Fruit fly (Drosophila melanogaster): ENCODE results near the gene ems.

Gene ems

dm6 chr3R:13874866-13875417 is 26.7 kb upstream of the ems start, which contains the start of gene E5 (continued):
- no peak for TF ChIP-seq D (optimal IDR thresholded peaks at IDR 0.05)
- TF ChIP-seq D (GFP tag; optimal IDR thresholded peaks at IDR 0.05) = no peak
- TF ChIP-seq CG7372 (GFP tag; IDR thresholded peaks at IDR 0.05) = no peak
- no peak for TF ChIP-seq CG9932 (GFP tag; IDR thresholded peaks at IDR 0.05)
- no peak for TF ChIP-seq Eip74EF (GFP tag; optimal IDR thresholded peaks at IDR 0.05)
- TF ChIP-seq CG3065 (GFP tag; optimal IDR thresholded peaks at IDR 0.05) = no peak
- no peak for TF ChIP-seq CG12659 (GFP tag; optimal IDR thresholded peaks at IDR 0.05)
- no peak for TF ChIP-seq Ada2b (GFP tag; IDR thresholded peaks at IDR 0.05)
- no peak for TF ChIP-seq dmrt99B (tag; optimal IDR thresholded peaks at IDR 0.05)
- TF ChIP-seq CG7839 (tag; optimal IDR thresholded peaks at IDR 0.05) = no peak
- no peak for TF ChIP-seq CG14014 (GFP tag; IDR thresholded peaks at IDR 0.05)
- TF ChIP-seq HmgD (GFP tag; optimal IDR thresholded peaks at IDR 0.05) = peak; percentile 19
- TF ChIP-seq CTCF (GFP tag; optimal IDR thresholded peaks at IDR 0.05) = no peak
- no peak for TF ChIP-seq CG4404 (GFP tag; IDR thresholded peaks at IDR 0.05)
- TF ChIP-seq HHEX (GFP tag; optimal IDR thresholded peaks at IDR 0.05) = no peak
- no peak for TF ChIP-seq luna (GFP tag; optimal IDR thresholded peaks at IDR 0.05)
- TF ChIP-seq jing (GFP tag; optimal IDR thresholded peaks at IDR 0.05) = peak; percentile 49
- no peak for TF ChIP-seq CG4820 (GFP tag; optimal IDR thresholded peaks at IDR 0.05)
- TF ChIP-seq CG8924 (tag; optimal IDR thresholded peaks at IDR 0.05) = no peak
- TF ChIP-seq dm (GFP tag; optimal IDR thresholded peaks at IDR 0.05) = no peak
- TF ChIP-seq Scr (GFP tag; IDR thresholded peaks at IDR 0.05; ENCODE audit: partially characterized antibody) = peak; percentile 24; the same call in 1 of the 2 replicates
- TF ChIP-seq p53 (GFP tag; optimal IDR thresholded peaks at IDR 0.05) = no peak
- 0 out of 2 replicates have a peak, but pooled peaks have one; percentile 10 for TF ChIP-seq MBD-R2 (GFP tag; IDR thresholded peaks at IDR 0.05)
- no peak for TF ChIP-seq usp (GFP tag; optimal IDR thresholded peaks at IDR 0.05)
- TF ChIP-seq stc (GFP tag; IDR thresholded peaks at IDR 0.05) = no peak
- no peak for TF ChIP-seq CG13894 (tag; optimal IDR thresholded peaks at IDR 0.05)
- TF ChIP-seq ken (GFP tag; IDR thresholded peaks at IDR 0.05) = no peak; the same call in 2 of the 3 replicates
- no peak for TF ChIP-seq CG1529 (GFP tag; optimal IDR thresholded peaks at IDR 0.05)
- no peak for TF ChIP-seq CG13624 (GFP tag; optimal IDR thresholded peaks at IDR 0.05)
- no peak for TF ChIP-seq vnd (GFP tag; IDR thresholded peaks at IDR 0.05; ENCODE audit: partially characterized antibody)
- peak; percentile 93 for TF ChIP-seq CG8478 (optimal IDR thresholded peaks at IDR 0.05)
- TF ChIP-seq Hand (GFP tag; optimal IDR thresholded peaks at IDR 0.05) = no peak
- TF ChIP-seq CG5180 (GFP tag; optimal IDR thresholded peaks at IDR 0.05) = no peak
- TF ChIP-seq ab (GFP tag; optimal IDR thresholded peaks at IDR 0.05) = no peak
- TF ChIP-seq Hr51 (GFP tag; optimal IDR thresholded peaks at IDR 0.05) = no peak
- TF ChIP-seq Trl (optimal IDR thresholded peaks at IDR 0.05) = peak; percentile 92 to 93
- peak; percentile 43 for TF ChIP-seq Trl (GFP tag; optimal IDR thresholded peaks at IDR 0.05)
- TF ChIP-seq CG3838 (GFP tag; optimal IDR thresholded peaks at IDR 0.05) = no peak
- peak; percentile 43; the same call in 1 of the 2 replicates for TF ChIP-seq nerfin-2 (GFP tag; IDR thresholded peaks at IDR 0.05; ENCODE audit: partially characterized antibody)
- no peak for TF ChIP-seq CG14441 (GFP tag; IDR thresholded peaks at IDR 0.05)
- TF ChIP-seq CG14050 (GFP tag; IDR thresholded peaks at IDR 0.05) = no peak
- TF ChIP-seq Myb (GFP tag; optimal IDR thresholded peaks at IDR 0.05) = no peak
- no peak for TF ChIP-seq gce (GFP tag; IDR thresholded peaks at IDR 0.05)
- TF ChIP-seq CG1024 (GFP tag; IDR thresholded peaks at IDR 0.05) = no peak
- TF ChIP-seq wor (GFP tag; IDR thresholded peaks at IDR 0.05) = no peak
- TF ChIP-seq CG6854 (GFP tag; optimal IDR thresholded peaks at IDR 0.05) = no peak
- no peak for TF ChIP-seq Dip2 (GFP tag; IDR thresholded peaks at IDR 0.05)
- TF ChIP-seq Meics (GFP tag; optimal IDR thresholded peaks at IDR 0.05) = no peak
- no peak for TF ChIP-seq CG15073 (GFP tag; optimal IDR thresholded peaks at IDR 0.05)
- no peak for TF ChIP-seq CG33557 (GFP tag; optimal IDR thresholded peaks at IDR 0.05)
- no peak for TF ChIP-seq CG9727 (GFP tag; optimal IDR thresholded peaks at IDR 0.05)
- TF ChIP-seq Sox102F (GFP tag; optimal IDR thresholded peaks at IDR 0.05) = no peak

Measured in whole organism, embryonic.